Worm (Caenorhabditis elegans): ENCODE data around the gene ndab-2.

ndab-2 gene

DNA sequence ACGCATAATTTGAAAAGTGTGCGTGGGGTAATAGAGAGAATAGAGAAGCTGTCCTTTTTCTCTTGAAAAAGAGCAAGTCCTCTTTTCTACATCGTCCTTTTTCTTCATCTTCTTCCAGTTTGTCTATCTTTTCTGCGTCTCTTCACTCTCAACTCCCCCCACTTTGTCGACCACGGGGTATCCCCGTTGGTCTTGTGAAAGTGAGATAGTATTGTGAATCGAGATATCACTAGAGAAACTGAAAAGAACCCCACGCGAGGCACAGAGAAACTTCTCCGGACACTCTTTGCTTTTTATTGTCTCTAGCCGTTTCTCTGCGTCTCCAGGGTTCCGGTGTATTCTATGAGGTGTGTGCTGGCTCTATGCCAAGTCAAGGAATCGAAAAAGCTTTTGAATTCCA lies 24.9 kb upstream of the ndab-2 start (continued):
- no peak for TF ChIP-seq unc-130 (GFP tag; optimal IDR thresholded peaks at IDR 0.05)
- TF ChIP-seq lim-7 (GFP tag; IDR thresholded peaks at IDR 0.05), result no peak
- TF ChIP-seq dpl-1 (GFP tag; optimal IDR thresholded peaks at IDR 0.05), result peak; percentile 74
- TF ChIP-seq arid-1 (GFP tag; conservative IDR thresholded peaks at IDR 0.05), result peak; percentile 60
- peak; percentile 59 for TF ChIP-seq zip-2 (tag; optimal IDR thresholded peaks at IDR 0.05)
- no peak for TF ChIP-seq lin-15B (tag; optimal IDR thresholded peaks at IDR 0.05)
- peak; percentile 97 for TF ChIP-seq ctbp-1 (GFP tag; IDR thresholded peaks at IDR 0.05)
- peak; percentile 54 for TF ChIP-seq nhr-76 (tag; optimal IDR thresholded peaks at IDR 0.05)
- TF ChIP-seq spr-1 (tag; optimal IDR thresholded peaks at IDR 0.05), result peak; percentile 77
- peak; percentile 97 for TF ChIP-seq hlh-11 (tag; optimal IDR thresholded peaks at IDR 0.05)

DNA sequence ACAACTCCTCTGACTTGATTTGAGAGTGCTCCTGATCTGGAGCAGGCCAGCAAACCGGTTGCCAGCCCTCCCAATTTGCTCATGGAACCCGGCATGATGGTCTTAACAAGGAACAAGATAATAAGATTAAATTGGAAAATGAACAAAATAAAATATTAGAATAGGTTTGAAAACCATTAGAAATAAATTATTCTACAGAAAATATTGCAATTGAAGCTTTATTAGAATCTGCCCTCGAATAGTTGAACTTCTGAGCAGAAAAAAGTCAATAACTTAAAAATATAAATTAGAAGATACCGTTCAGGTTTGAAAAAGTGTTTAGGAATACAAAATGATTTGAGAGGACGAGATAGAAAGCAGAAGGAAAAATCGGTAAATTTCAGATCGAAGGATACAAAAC lies 21.8 kb upstream of the ndab-2 start, which contains the start of gene nuo-4:
Gene nuo-4, minus strand, starts transcription at position 101 of the 400 bp plus-strand sequence.
- TF ChIP-seq aly-2 (tag; optimal IDR thresholded peaks at IDR 0.05) (no peak), ama-1 (optimal IDR thresholded peaks at IDR 0.05) (peak; percentile 28)

DNA sequence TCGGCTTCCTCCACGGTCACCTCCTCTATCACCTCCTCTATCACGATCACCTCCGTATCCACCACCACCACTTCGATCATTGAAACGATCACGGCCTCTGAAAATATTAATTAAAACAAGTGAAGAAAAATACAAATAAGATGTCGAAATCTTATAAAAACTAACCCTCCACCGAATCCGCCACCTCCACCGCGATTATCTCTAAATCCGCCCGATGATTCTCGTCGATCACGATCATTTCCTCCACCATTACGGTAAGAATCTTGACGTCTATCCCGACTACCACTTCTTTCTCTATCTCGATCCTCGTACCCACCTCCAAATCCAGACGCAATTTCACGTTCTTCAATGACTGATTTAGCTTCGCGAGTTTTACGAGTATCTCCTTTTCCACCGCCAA lies 21.3 kb upstream of the ndab-2 start:
- no peak for TF ChIP-seq tag-97 (GFP tag; IDR thresholded peaks at IDR 0.05)
- peak; percentile 66 for TF ChIP-seq aha-1 (tag)
- TF ChIP-seq ztf-7 (tag; optimal IDR thresholded peaks at IDR 0.05), result no peak
- TF ChIP-seq unc-62 (GFP tag; optimal IDR thresholded peaks at IDR 0.05 in 1 of 2), result peak in 1 of 2 experiments; percentile 64
- no peak for TF ChIP-seq unc-62 (tag; optimal IDR thresholded peaks at IDR 0.05)
- no peak for TF ChIP-seq Y75B8A.6 (GFP tag; IDR thresholded peaks at IDR 0.05)
- TF ChIP-seq zfp-3 (GFP tag; conservative IDR thresholded peaks at IDR 0.05), result no peak

DNA sequence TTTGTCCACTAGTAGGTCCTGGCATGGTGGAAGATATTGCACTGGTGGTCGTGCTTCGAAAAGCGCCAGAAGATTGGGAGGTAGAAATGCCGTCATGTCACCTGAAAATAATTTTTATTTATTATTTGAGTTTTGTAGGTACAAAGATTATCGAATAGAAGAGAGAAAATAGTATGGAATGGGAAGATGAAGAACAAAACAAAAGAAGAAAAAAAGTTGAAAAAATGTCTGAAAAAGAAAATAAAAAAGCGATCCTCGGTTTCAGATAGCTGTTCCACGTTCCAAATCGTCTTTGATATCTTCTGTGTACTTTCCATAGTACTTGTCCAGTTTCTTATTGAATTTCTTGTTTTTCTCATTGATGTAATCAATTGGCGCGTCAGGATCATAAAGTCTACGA lies 19.5 kb upstream of the ndab-2 start, which contains the start of gene rnp-7:
Gene rnp-7, minus strand, starts transcription at position 101 of the 400 bp plus-strand sequence.
- TF ChIP-seq nhr-11 (tag; optimal IDR thresholded peaks at IDR 0.05) (no peak), hlh-11 (tag; optimal IDR thresholded peaks at IDR 0.05) (no peak), lsy-2 (tag; optimal IDR thresholded peaks at IDR 0.05) (no peak), nhr-10 (tag; optimal IDR thresholded peaks at IDR 0.05) (no peak), ceh-28 (tag; optimal IDR thresholded peaks at IDR 0.05) (no peak), F10B5.3 (tag; optimal IDR thresholded peaks at IDR 0.05) (no peak), lin-13 (GFP tag; optimal IDR thresholded peaks at IDR 0.05) (no peak), spr-3 (GFP tag; optimal IDR thresholded peaks at IDR 0.05) (no peak)

ce11 chrIII:7162065-7162762 lies 18.3 kb upstream of the ndab-2 start, which contains the start of the genes syf-2 and K04G7.1:
syf-2 (minus strand) TSS chrIII:7162115.
K04G7.1 (plus strand) TSS chrIII:7162712.
- TF ChIP-seq mep-1 (tag; optimal IDR thresholded peaks at IDR 0.05), result peak; percentile 96
- TF ChIP-seq nhr-42 (GFP tag; IDR thresholded peaks at IDR 0.05), result peak; percentile 86
- peak; percentile 79 for TF ChIP-seq lin-15B (tag; optimal IDR thresholded peaks at IDR 0.05)
- TF ChIP-seq mxl-3 (GFP tag; optimal IDR thresholded peaks at IDR 0.05), result peak; percentile 27
- peak; percentile 84 for TF ChIP-seq dmd-6 (GFP tag; IDR thresholded peaks at IDR 0.05)
- no peak for TF ChIP-seq nhr-111 (GFP tag; optimal IDR thresholded peaks at IDR 0.05)
- TF ChIP-seq dve-1 (tag; optimal IDR thresholded peaks at IDR 0.05; ENCODE audit: insufficient read depth), result peak; percentile 90
- TF ChIP-seq hmg-1.1 (GFP tag; IDR thresholded peaks at IDR 0.05), result peak; percentile 83
- peak; percentile 91 for TF ChIP-seq lin-38 (GFP tag; IDR thresholded peaks at IDR 0.05)
- TF ChIP-seq saeg-2 (GFP tag; IDR thresholded peaks at IDR 0.05), result peak; percentile 74; the same call in 1 of the 2 replicates
- TF ChIP-seq zfp-3 (GFP tag; conservative IDR thresholded peaks at IDR 0.05), result peak; percentile 81
- peak; percentile 14 to 26 for TF ChIP-seq daf-16 (GFP tag; optimal IDR thresholded peaks at IDR 0.05)
- TF ChIP-seq daf-16 (tag; optimal IDR thresholded peaks at IDR 0.05), result peak; percentile 65
- TF ChIP-seq set-16 (GFP tag; IDR thresholded peaks at IDR 0.05), result peak; percentile 27; the same call in 1 of the 2 replicates
- TF ChIP-seq dpl-1 (GFP tag; optimal IDR thresholded peaks at IDR 0.05), result peak; percentile 95
- TF ChIP-seq hif-1 (tag; optimal IDR thresholded peaks at IDR 0.05), result peak in 1 of 2 experiments; percentile 79
- no peak for TF ChIP-seq ces-1 (GFP tag; optimal IDR thresholded peaks at IDR 0.05)
- peak; percentile 17 for TF ChIP-seq ztf-7 (tag; optimal IDR thresholded peaks at IDR 0.05)
- TF ChIP-seq Y5F2A.4 (GFP tag; optimal IDR thresholded peaks at IDR 0.05), result no peak
- no peak for TF ChIP-seq daf-8 (GFP tag; IDR thresholded peaks at IDR 0.05)
- peak; percentile 83 for TF ChIP-seq F37D6.2 (tag; optimal IDR thresholded peaks at IDR 0.05)
- peak; percentile 53; the same call in 1 of the 2 replicates for TF ChIP-seq ctbp-1 (GFP tag; IDR thresholded peaks at IDR 0.05)
- TF ChIP-seq spr-3 (GFP tag; optimal IDR thresholded peaks at IDR 0.05), result no peak
- TF ChIP-seq arid-1 (GFP tag; conservative IDR thresholded peaks at IDR 0.05), result peak; percentile 78
- TF ChIP-seq snpc-1.2 (GFP tag; IDR thresholded peaks at IDR 0.05), result no peak

Measured in whole organism, L4 larva.